Worm (Caenorhabditis elegans) whole organism, L2 larva: ENCODE results near the gene K09D9.9.

Source experiments
- ZK546.5 ChIP-seq: sonication (generic microtip); optimal IDR thresholded peaks from 2 replicates; lab custom pipeline; 2017; ENCODE audit warnings: missing biosample characterization, missing genetic modification characterization
- aly-2 ChIP-seq: fragments of 150-350 bp; optimal IDR thresholded peaks from 2 replicates; lab custom pipeline; 2014; ENCODE audit warnings: missing biosample characterization, missing genetic modification characterization
- blmp-1 ChIP-seq: sonication (generic microtip); optimal IDR thresholded peaks from 2 replicates; lab custom pipeline; 2017; ENCODE audit warnings: missing genetic modification characterization, mild to moderate bottlenecking, missing compliant biosample characterization, antibody characterized with exemption, moderate library complexity; ENCODE audit not compliant: insufficient read depth
- elt-1 ChIP-seq: fragments of 150-350 bp; optimal IDR thresholded peaks from 2 replicates; lab custom pipeline; 2014; ENCODE audit warnings: missing biosample characterization, missing genetic modification characterization
- fos-1 ChIP-seq: fragments of 150-350 bp; optimal IDR thresholded peaks from 2 replicates; lab custom pipeline; 2014; ENCODE audit warnings: missing biosample characterization, missing genetic modification characterization
- nhr-11 ChIP-seq: fragments of 150-350 bp; optimal IDR thresholded peaks from 2 replicates; lab custom pipeline; 2014; ENCODE audit warnings: missing biosample characterization, missing genetic modification characterization
- nhr-25 ChIP-seq: fragments of 150-350 bp; sonication (generic microtip); optimal IDR thresholded peaks from 3 replicates; lab custom pipeline; 2014; ENCODE audit warnings: missing biosample characterization, missing genetic modification characterization
- nhr-6 ChIP-seq: fragments of 150-350 bp; optimal IDR thresholded peaks from 2 replicates; lab custom pipeline; 2014; ENCODE audit warnings: missing biosample characterization, missing genetic modification characterization
- nhr-77 ChIP-seq: fragments of 150-350 bp; optimal IDR thresholded peaks from 2 replicates; lab custom pipeline; 2014; ENCODE audit warnings: missing biosample characterization, missing genetic modification characterization
- skn-1 ChIP-seq: sonication (generic microtip); optimal IDR thresholded peaks from 2 replicates; lab custom pipeline; 2017; ENCODE audit warnings: missing biosample characterization, missing genetic modification characterization
- snpc-4 ChIP-seq: fragments of 150-350 bp; optimal IDR thresholded peaks from 2 replicates; lab custom pipeline; 2014; ENCODE audit warnings: missing biosample characterization, missing genetic modification characterization
- unc-62 ChIP-seq: fragments of 150-350 bp; optimal IDR thresholded peaks from 2 replicates; lab custom pipeline; 2014; ENCODE audit warnings: missing biosample characterization, missing genetic modification reagents, missing genetic modification characterization

ce11 chrV:3979053-3979452 lies 14.9 kb downstream of the K09D9.9 start, which contains the start of gene nlp-34:
- TF ChIP-seq fos-1 (tag; lab: Kevin White, UChicago): no peak
- TF ChIP-seq snpc-4 (tag; lab: Kevin White, UChicago): no peak
- TF ChIP-seq nhr-77: no peak
- TF ChIP-seq unc-62 (GFP tag; lab: Kevin White, UChicago): no peak
- TF ChIP-seq aly-2: no peak
- TF ChIP-seq ZK546.5: no peak
- TF ChIP-seq nhr-6: no peak
- no peak for TF ChIP-seq nhr-25 (tag; lab: Kevin White, UChicago)
- no peak for TF ChIP-seq nhr-11
- no peak for TF ChIP-seq blmp-1 (tag; lab: Kevin White, UChicago)
- TF ChIP-seq skn-1 (tag; lab: Kevin White, UChicago): no peak
- TF ChIP-seq elt-1 (tag; lab: Kevin White, UChicago): no peak
